Fruit fly (Drosophila melanogaster) whole organism, embryonic: ENCODE measurements around the gene CG13012.

Experiments
- BEAF-32 ChIP-seq: fragments of 200-800 bp; sonication (Bioruptor generic); optimal IDR thresholded peaks from 3 replicates; lab custom pipeline; 2017; ENCODE audit warnings: missing biosample characterization, missing genetic modification characterization, mild to moderate bottlenecking, moderate library complexity, missing genetic modification reagents
- CG10267 ChIP-seq: fragments of 200-800 bp; sonication (Bioruptor generic); optimal IDR thresholded peaks from 2 replicates; lab custom pipeline; 2018; ENCODE audit warnings: missing biosample characterization, mild to moderate bottlenecking, missing genetic modification characterization, moderate library complexity
- CG10321 ChIP-seq: fragments of 200-800 bp; sonication (Bioruptor generic); IDR thresholded peaks from 2 replicates; pipeline ENCODE4 v1.3.6; 2022; ENCODE audit warnings: missing biosample characterization, missing genetic modification characterization
- CG10462 ChIP-seq: fragments of 200-800 bp; sonication (Bioruptor generic); optimal IDR thresholded peaks from 2 replicates; lab custom pipeline; 2016; ENCODE audit warnings: missing biosample characterization, missing genetic modification characterization
- CG10565 ChIP-seq: fragments of 200-800 bp; sonication (Bioruptor generic); optimal IDR thresholded peaks from 3 replicates; lab custom pipeline; 2016; ENCODE audit warnings: missing biosample characterization, mild to moderate bottlenecking, missing genetic modification characterization
- CG11093 ChIP-seq: fragments of 200-800 bp; sonication (Bioruptor generic); IDR thresholded peaks from 3 replicates; pipeline ENCODE4 v1.3.6; 2022; ENCODE audit warnings: missing biosample characterization, missing genetic modification characterization
- CG11695 ChIP-seq: fragments of 200-800 bp; sonication (Bioruptor generic); IDR thresholded peaks from 3 replicates; pipeline ENCODE4 v1.3.6; 2022; ENCODE audit warnings: missing biosample characterization, missing genetic modification characterization
- CG12155 ChIP-seq: fragments of 200-800 bp; sonication (Bioruptor generic); optimal IDR thresholded peaks from 3 replicates; lab custom pipeline; 2016; ENCODE audit warnings: missing biosample characterization, missing genetic modification characterization
- CG13287 ChIP-seq: fragments of 200-800 bp; sonication (Bioruptor generic); IDR thresholded peaks from 2 replicates; pipeline ENCODE4 v1.3.6; 2022; ENCODE audit warnings: missing biosample characterization, missing genetic modification characterization; ENCODE audit not compliant: partially characterized antibody
- CG13775 ChIP-seq: fragments of 200-800 bp; sonication (Bioruptor generic); optimal IDR thresholded peaks from 3 replicates; lab custom pipeline; 2017; ENCODE audit warnings: missing biosample characterization, mild to moderate bottlenecking, missing genetic modification characterization
- CG13894 ChIP-seq: fragments of 200-800 bp; sonication (Bioruptor generic); optimal IDR thresholded peaks from 3 replicates; lab custom pipeline; 2018; ENCODE audit warnings: missing biosample characterization, mild to moderate bottlenecking, missing genetic modification characterization, moderate library complexity
- CG14014 ChIP-seq: fragments of 200-800 bp; sonication (Bioruptor generic); IDR thresholded peaks from 2 replicates; pipeline ENCODE4 v1.3.6; 2022; ENCODE audit warnings: missing biosample characterization, missing genetic modification characterization
- CG15011 ChIP-seq: fragments of 200-800 bp; sonication (Bioruptor generic); optimal IDR thresholded peaks from 3 replicates; lab custom pipeline; 2018; ENCODE audit warnings: missing biosample characterization, mild to moderate bottlenecking, missing genetic modification characterization
- CG15269 ChIP-seq: fragments of 200-800 bp; sonication (Bioruptor generic); optimal IDR thresholded peaks from 2 replicates; lab custom pipeline; 2018; ENCODE audit warnings: missing biosample characterization, mild to moderate bottlenecking, missing genetic modification characterization, moderate library complexity
- CG15514 ChIP-seq: fragments of 200-800 bp; sonication (Bioruptor generic); optimal IDR thresholded peaks from 3 replicates; lab custom pipeline; 2017; ENCODE audit warnings: missing biosample characterization, missing genetic modification characterization, mild to moderate bottlenecking, moderate library complexity, missing genetic modification reagents
- CG16813 ChIP-seq: fragments of 200-800 bp; sonication (Bioruptor generic); IDR thresholded peaks from 3 replicates; pipeline ENCODE4 v1.3.6; 2022; ENCODE audit warnings: missing biosample characterization, missing genetic modification characterization; ENCODE audit not compliant: partially characterized antibody
- CG2129 ChIP-seq: fragments of 200-800 bp; sonication (Bioruptor generic); IDR thresholded peaks from 2 replicates; pipeline ENCODE4 v1.3.6; 2022; ENCODE audit warnings: missing biosample characterization, missing genetic modification characterization; ENCODE audit not compliant: partially characterized antibody
- CG2678 ChIP-seq: fragments of 200-800 bp; sonication (Bioruptor generic); optimal IDR thresholded peaks from 3 replicates; lab custom pipeline; 2019; ENCODE audit warnings: missing biosample characterization, mild to moderate bottlenecking, missing genetic modification characterization, moderate library complexity
- CG31224 ChIP-seq: fragments of 200-800 bp; sonication (Bioruptor generic); IDR thresholded peaks from 2 replicates; pipeline ENCODE4 v1.3.6; 2022; ENCODE audit warnings: missing biosample characterization, missing genetic modification characterization
- CG32772 ChIP-seq: fragments of 200-800 bp; sonication (Bioruptor generic); IDR thresholded peaks from 2 replicates; pipeline ENCODE4 v1.3.6; 2022; ENCODE audit warnings: missing biosample characterization, missing genetic modification characterization
- CG3726 ChIP-seq: fragments of 200-800 bp; sonication (Bioruptor generic); IDR thresholded peaks from 3 replicates; pipeline ENCODE4, ENCODE4 v1.3.6; 2022; ENCODE audit warnings: missing biosample characterization, missing genetic modification characterization
- CG4282 ChIP-seq: fragments of 200-800 bp; sonication (Bioruptor generic); optimal IDR thresholded peaks from 2 replicates; lab custom pipeline; 2016; ENCODE audit warnings: missing biosample characterization, missing genetic modification characterization
- CG4820 ChIP-seq: fragments of 200-800 bp; sonication (Bioruptor generic); optimal IDR thresholded peaks from 3 replicates; lab custom pipeline; 2016; ENCODE audit warnings: missing biosample characterization, missing genetic modification characterization
- CG7556 ChIP-seq: fragments of 200-800 bp; sonication (Bioruptor generic); optimal IDR thresholded peaks from 2 replicates; lab custom pipeline; 2017; ENCODE audit warnings: missing biosample characterization, mild to moderate bottlenecking, missing genetic modification characterization
- Lhr ChIP-seq: fragments of 200-800 bp; sonication (Bioruptor generic); optimal IDR thresholded peaks from 3 replicates; lab custom pipeline; 2017; ENCODE audit warnings: mild to moderate bottlenecking, missing biosample characterization, missing genetic modification reagents, missing genetic modification characterization
- Lim3 ChIP-seq: fragments of 200-800 bp; sonication (Bioruptor generic); IDR thresholded peaks from 2 replicates; pipeline ENCODE4 v1.3.6; 2022; ENCODE audit warnings: missing biosample characterization, missing genetic modification characterization
- Mrtf ChIP-seq: fragments of 200-800 bp; sonication (Bioruptor generic); IDR thresholded peaks from 3 replicates; pipeline ENCODE4 v1.3.6; 2022; ENCODE audit warnings: missing biosample characterization, missing genetic modification characterization
- Optix ChIP-seq: fragments of 200-800 bp; sonication (Bioruptor generic); IDR thresholded peaks from 3 replicates; pipeline ENCODE4 v1.3.6; 2022; ENCODE audit warnings: missing biosample characterization, missing genetic modification characterization
- Poxn ChIP-seq: fragments of 200-800 bp; sonication (Bioruptor generic); IDR thresholded peaks from 2 replicates; pipeline ENCODE4 v1.3.6; 2022; ENCODE audit warnings: missing biosample characterization, missing genetic modification characterization
- ato ChIP-seq: fragments of 200-800 bp; sonication (Bioruptor generic); IDR thresholded peaks from 2 replicates; pipeline ENCODE4 v1.3.6; 2022; ENCODE audit warnings: missing biosample characterization, missing genetic modification characterization; ENCODE audit not compliant: partially characterized antibody
- bowl ChIP-seq: fragments of 200-800 bp; sonication (Bioruptor generic); IDR thresholded peaks from 2 replicates; pipeline ENCODE4 v1.3.6; 2022; ENCODE audit warnings: missing biosample characterization, missing genetic modification characterization
- btn ChIP-seq: fragments of 200-800 bp; sonication (Bioruptor generic); optimal IDR thresholded peaks from 2 replicates; lab custom pipeline; 2016; ENCODE audit warnings: missing biosample characterization, missing genetic modification characterization
- chm ChIP-seq: fragments of 200-800 bp; sonication (Bioruptor generic); IDR thresholded peaks from 2 replicates; pipeline ENCODE4 v1.3.6; 2022; ENCODE audit warnings: missing biosample characterization, missing genetic modification characterization
- crp ChIP-seq, 2 experiments: fragments of 200-800 bp; sonication (Bioruptor generic); optimal IDR thresholded peaks; 2 replicates in 1 of 2; 3 replicates in 1 of 2; lab custom pipeline; 2017; ENCODE audit warnings: missing biosample characterization in 2 of 2, missing genetic modification characterization in 2 of 2, mild to moderate bottlenecking in 1 of 2, moderate library complexity in 1 of 2
- danr ChIP-seq: fragments of 200-800 bp; sonication (Bioruptor generic); IDR thresholded peaks from 2 replicates; pipeline ENCODE4 v1.3.6; 2022; ENCODE audit warnings: missing biosample characterization, missing genetic modification characterization
- dimm ChIP-seq: fragments of 200-800 bp; sonication (Bioruptor generic); IDR thresholded peaks from 2 replicates; pipeline ENCODE4 v1.3.6; 2022; ENCODE audit warnings: missing biosample characterization, missing genetic modification characterization
- disco-r ChIP-seq: fragments of 200-800 bp; sonication (Bioruptor generic); optimal IDR thresholded peaks from 2 replicates; lab custom pipeline; 2016; ENCODE audit warnings: missing biosample characterization, missing genetic modification characterization
- dysf ChIP-seq: fragments of 200-800 bp; sonication (Bioruptor generic); IDR thresholded peaks from 3 replicates; pipeline ENCODE4 v1.3.6; 2022; ENCODE audit warnings: missing biosample characterization, missing genetic modification characterization
- eyg ChIP-seq: fragments of 200-800 bp; sonication (Bioruptor generic); optimal IDR thresholded peaks from 3 replicates; lab custom pipeline; 2016; ENCODE audit warnings: missing biosample characterization, missing genetic modification characterization
- fd102C ChIP-seq: fragments of 200-800 bp; sonication (Bioruptor generic); optimal IDR thresholded peaks from 2 replicates; lab custom pipeline; 2018; ENCODE audit warnings: missing biosample characterization, mild to moderate bottlenecking, missing genetic modification characterization, moderate library complexity
- fd64A ChIP-seq: fragments of 200-800 bp; sonication (Bioruptor generic); optimal IDR thresholded peaks from 3 replicates; lab custom pipeline; 2018; ENCODE audit warnings: missing biosample characterization, mild to moderate bottlenecking, missing genetic modification characterization
- hb ChIP-seq: fragments of 200-800 bp; sonication (Bioruptor generic); IDR thresholded peaks from 3 replicates; pipeline ENCODE4 v1.3.6; 2022; ENCODE audit warnings: missing biosample characterization, missing genetic modification characterization; ENCODE audit not compliant: partially characterized antibody
- hth ChIP-seq: fragments of >200 bp; optimal IDR thresholded peaks from 2 replicates; lab custom pipeline; 2017; ENCODE audit warnings: inconsistent platforms
- onecut ChIP-seq: fragments of 200-800 bp; sonication (Bioruptor generic); IDR thresholded peaks from 2 replicates; pipeline ENCODE4 v1.3.6; 2022; ENCODE audit warnings: missing biosample characterization, missing genetic modification characterization
- pfk ChIP-seq: fragments of 200-800 bp; sonication (Bioruptor generic); optimal IDR thresholded peaks from 2 replicates; lab custom pipeline; 2018; ENCODE audit warnings: missing biosample characterization, mild to moderate bottlenecking, missing genetic modification characterization, moderate library complexity
- sens ChIP-seq: fragments of 200-800 bp; sonication (Bioruptor generic); peaks from one replicate; lab custom pipeline; 2016; ENCODE audit warnings: missing biosample characterization, missing genetic modification characterization
- so ChIP-seq: fragments of 200-800 bp; sonication (Bioruptor generic); IDR thresholded peaks from 3 replicates; pipeline ENCODE4 v1.3.6; 2022; ENCODE audit warnings: missing biosample characterization, missing genetic modification characterization
- sob ChIP-seq: fragments of 200-800 bp; sonication (Bioruptor generic); IDR thresholded peaks from 2 replicates; pipeline ENCODE4 v1.3.6; 2022; ENCODE audit warnings: missing biosample characterization, missing genetic modification characterization
- tap ChIP-seq: fragments of 200-800 bp; optimal IDR thresholded peaks from 3 replicates; lab custom pipeline; 2019; ENCODE audit warnings: missing biosample characterization, mild to moderate bottlenecking, missing genetic modification characterization, moderate library complexity
- unc-4 ChIP-seq: fragments of 200-800 bp; sonication (Bioruptor generic); IDR thresholded peaks from 2 replicates; pipeline ENCODE4 v1.3.6; 2022; ENCODE audit warnings: missing biosample characterization, missing genetic modification characterization; ENCODE audit not compliant: partially characterized antibody
- wor ChIP-seq: fragments of 200-800 bp; sonication (Bioruptor generic); IDR thresholded peaks from 2 replicates; pipeline ENCODE4 v1.3.6; 2022; ENCODE audit warnings: missing biosample characterization, missing genetic modification characterization

Gene CG13012

dm6 chrX:16644535-16645131 is 31.9 kb downstream of the CG13012 start (continued):
- TF ChIP-seq hb (no peak), CG2129 (no peak), CG15011 (GFP tag; lab: Kevin White, UChicago) (peak; percentile 10), CG13287 (GFP tag; lab: Robert Waterston, UW) (no peak), chm (GFP tag; lab: Robert Waterston, UW) (peak; percentile 80), CG32772 (no peak), CG4820 (no peak), Lhr (GFP tag; lab: Kevin White, UChicago) (peak; percentile 31), onecut (GFP tag; lab: Robert Waterston, UW) (peak; percentile 53; the same call in 1 of the 2 replicates), so (GFP tag; lab: Robert Waterston, UW) (0 out of 3 replicates have a peak, but pooled peaks have one; percentile 28), CG11093 (GFP tag; lab: Robert Waterston, UW) (no peak), tap (tag; lab: Kevin White, UChicago) (peak; percentile 28), CG15514 (GFP tag; lab: Kevin White, UChicago) (no peak), sens (GFP tag; lab: Kevin White, UChicago) (peak; percentile 84), Optix (GFP tag; lab: Robert Waterston, UW) (no peak; the same call in 2 of the 3 replicates), CG10565 (GFP tag; lab: Kevin White, UChicago) (no peak), CG16813 (GFP tag; lab: Robert Waterston, UW) (no peak), CG10267 (tag; lab: Kevin White, UChicago) (no peak), pfk (peak; percentile 15), CG4282 (GFP tag; lab: Kevin White, UChicago) (no peak), ato (GFP tag; lab: Robert Waterston, UW) (no peak), Mrtf (GFP tag; lab: Robert Waterston, UW) (no peak), CG13894 (no peak), CG7556 (GFP tag; lab: Kevin White, UChicago) (peak; percentile 43), sob (no peak), dimm (GFP tag; lab: Robert Waterston, UW) (no peak), CG31224 (GFP tag; lab: Robert Waterston, UW) (no peak), Lim3 (GFP tag; lab: Robert Waterston, UW) (no peak), hth (no peak), wor (GFP tag; lab: Robert Waterston, UW) (no peak), CG14014 (GFP tag; lab: Robert Waterston, UW) (peak; percentile 40; the same call in 1 of the 2 replicates), CG10321 (GFP tag; lab: Robert Waterston, UW) (no peak), CG13775 (GFP tag; lab: Kevin White, UChicago) (no peak), fd102C (GFP tag; lab: Kevin White, UChicago) (peak; percentile 68), unc-4 (GFP tag; lab: Robert Waterston, UW) (no peak), crp (GFP tag; optimal IDR thresholded peaks at IDR 0.05; lab: Kevin White, UChicago) (no peak), CG12155 (no peak), bowl (GFP tag; lab: Robert Waterston, UW) (no peak), CG2678 (tag; lab: Kevin White, UChicago) (peak; percentile 64), eyg (GFP tag; lab: Kevin White, UChicago) (no peak), CG15269 (no peak), disco-r (no peak), BEAF-32 (GFP tag; lab: Kevin White, UChicago) (no peak), CG3726 (no peak), Poxn (no peak), dysf (GFP tag; lab: Robert Waterston, UW) (no peak), fd64A (GFP tag; lab: Kevin White, UChicago) (peak; percentile 72), btn (peak; percentile 54), CG11695 (GFP tag; lab: Robert Waterston, UW) (peak; percentile 37; the same call in 1 of the 3 replicates), CG10462 (peak; percentile 7), danr (GFP tag; lab: Robert Waterston, UW) (no peak)
